Worm (Caenorhabditis elegans) whole organism, L4/young adult: ENCODE measurements around the gene F57A8.6.

Experiments
- W03F9.2 ChIP-seq: fragments of 150-350 bp; optimal IDR thresholded peaks from 2 replicates; lab custom pipeline; 2014; ENCODE audit warnings: missing biosample characterization, missing genetic modification characterization
- him-1 ChIP-seq: sonication (generic microtip); optimal IDR thresholded peaks from 2 replicates; lab custom pipeline; 2016; ENCODE audit warnings: missing genotype, missing genetic modification reagents, missing genetic modification characterization, missing compliant biosample characterization

- TF ChIP-seq him-1 = no peak
- TF ChIP-seq W03F9.2 (tag; lab: Kevin White, UChicago) = no peak
Observed at ce11 chrV:10064221-10064620, 9.5 kb downstream of the F57A8.6 start, which contains the start of gene fipr-13.
